Worm (Caenorhabditis elegans): ENCODE data around the gene duo-1.

Gene duo-1

ce11 chrV:11532535-11532853 lies 21.9 kb upstream of the duo-1 start:
- TF ChIP-seq snpc-4 (tag; optimal IDR thresholded peaks at IDR 0.05): no peak
- no peak for TF ChIP-seq elt-2 (tag; optimal IDR thresholded peaks at IDR 0.05)
- no peak for TF ChIP-seq eor-1 (tag; optimal IDR thresholded peaks at IDR 0.05)
- TF ChIP-seq unc-39 (tag; optimal IDR thresholded peaks at IDR 0.05): no peak
- no peak for TF ChIP-seq nhr-43 (tag; optimal IDR thresholded peaks at IDR 0.05; ENCODE audit: poor library complexity, severe bottlenecking)
- no peak for TF ChIP-seq fkh-10 (GFP tag; optimal IDR thresholded peaks at IDR 0.05)

- no peak for TF ChIP-seq R02D3.7 (tag; optimal IDR thresholded peaks at IDR 0.05)
- no peak for TF ChIP-seq zag-1 (tag; optimal IDR thresholded peaks at IDR 0.05)
- TF ChIP-seq nhr-25 (tag; optimal IDR thresholded peaks at IDR 0.05): peak; percentile 95
- TF ChIP-seq lsy-12 (tag; optimal IDR thresholded peaks at IDR 0.05): no peak
- TF ChIP-seq nhr-11 (tag; optimal IDR thresholded peaks at IDR 0.05): no peak
- TF ChIP-seq ceh-9 (tag; optimal IDR thresholded peaks at IDR 0.05): no peak
- no peak for TF ChIP-seq unc-39 (tag; optimal IDR thresholded peaks at IDR 0.05)
- no peak for TF ChIP-seq ceh-28 (tag; optimal IDR thresholded peaks at IDR 0.05)
- no peak for TF ChIP-seq nhr-12 (tag; optimal IDR thresholded peaks at IDR 0.05)
- no peak for TF ChIP-seq pha-4 (tag; optimal IDR thresholded peaks at IDR 0.05)
- no peak for TF ChIP-seq mdl-1 (tag; optimal IDR thresholded peaks at IDR 0.05)
- no peak for TF ChIP-seq aly-2 (tag; optimal IDR thresholded peaks at IDR 0.05)
- TF ChIP-seq elt-2 (tag; optimal IDR thresholded peaks at IDR 0.05): no peak
- TF ChIP-seq hmg-11 (tag; optimal IDR thresholded peaks at IDR 0.05): no peak
- no peak for TF ChIP-seq eor-1 (tag; optimal IDR thresholded peaks at IDR 0.05)
- no peak for TF ChIP-seq daf-12 (tag; optimal IDR thresholded peaks at IDR 0.05)
- no peak for TF ChIP-seq unc-62 (GFP tag; optimal IDR thresholded peaks at IDR 0.05)
- TF ChIP-seq skn-1 (tag; optimal IDR thresholded peaks at IDR 0.05): no peak
- peak; percentile 81 for TF ChIP-seq nhr-23 (tag; optimal IDR thresholded peaks at IDR 0.05)
- no peak for TF ChIP-seq jun-1 (tag; optimal IDR thresholded peaks at IDR 0.05)
- no peak for TF ChIP-seq snpc-4 (tag; optimal IDR thresholded peaks at IDR 0.05)
- no peak for TF ChIP-seq elt-3 (tag; optimal IDR thresholded peaks at IDR 0.05)
- no peak for TF ChIP-seq ama-1 (optimal IDR thresholded peaks at IDR 0.05)
- no peak for TF ChIP-seq fos-1 (tag; optimal IDR thresholded peaks at IDR 0.05)
- TF ChIP-seq tbx-2 (tag; optimal IDR thresholded peaks at IDR 0.05): peak; percentile 7
- peak; percentile 5 for TF ChIP-seq egl-27 (tag; optimal IDR thresholded peaks at IDR 0.05)
- no peak for TF ChIP-seq pqm-1 (tag; optimal IDR thresholded peaks at IDR 0.05)
- TF ChIP-seq ceh-16 (tag; optimal IDR thresholded peaks at IDR 0.05): no peak
- TF ChIP-seq elt-1 (tag; optimal IDR thresholded peaks at IDR 0.05): peak; percentile 53
- TF ChIP-seq nhr-43 (tag; optimal IDR thresholded peaks at IDR 0.05; ENCODE audit: poor library complexity, severe bottlenecking): peak; percentile 60
- TF ChIP-seq nhr-237 (tag; optimal IDR thresholded peaks at IDR 0.05): no peak
Observed at ce11 chrV:11532964-11533363, 21.5 kb upstream of the duo-1 start.

- TF ChIP-seq sea-2 (GFP tag; optimal IDR thresholded peaks at IDR 0.05) (no peak), tbx-2 (tag; optimal IDR thresholded peaks at IDR 0.05) (no peak), ztf-4 (tag; optimal IDR thresholded peaks at IDR 0.05) (no peak), ceh-16 (tag; optimal IDR thresholded peaks at IDR 0.05) (no peak), elt-1 (tag; optimal IDR thresholded peaks at IDR 0.05) (peak; percentile 41)
Observed at ce11 chrV:11533365-11533949, 21.0 kb upstream of the duo-1 start.

ce11 chrV:11534495-11535189 lies 19.8 kb upstream of the duo-1 start:
- TF ChIP-seq nhr-76 (tag; optimal IDR thresholded peaks at IDR 0.05): no peak
- TF ChIP-seq mml-1 (tag; optimal IDR thresholded peaks at IDR 0.05): no peak
- no peak for TF ChIP-seq hmg-11 (tag; optimal IDR thresholded peaks at IDR 0.05)
- TF ChIP-seq snpc-4 (tag; optimal IDR thresholded peaks at IDR 0.05): no peak
- TF ChIP-seq lin-15B (tag; optimal IDR thresholded peaks at IDR 0.05): no peak
- TF ChIP-seq ceh-16 (tag; optimal IDR thresholded peaks at IDR 0.05): no peak
- peak; percentile 65 for TF ChIP-seq nhr-43 (tag; optimal IDR thresholded peaks at IDR 0.05; ENCODE audit: poor library complexity, severe bottlenecking)
- no peak for TF ChIP-seq fos-1 (tag; optimal IDR thresholded peaks at IDR 0.05)
- TF ChIP-seq ceh-28 (tag; optimal IDR thresholded peaks at IDR 0.05): no peak
- TF ChIP-seq pqm-1 (tag; optimal IDR thresholded peaks at IDR 0.05): peak; percentile 96
- TF ChIP-seq ceh-9 (tag; optimal IDR thresholded peaks at IDR 0.05): no peak
- TF ChIP-seq ama-1 (optimal IDR thresholded peaks at IDR 0.05): no peak
- no peak for TF ChIP-seq nhr-12 (tag; optimal IDR thresholded peaks at IDR 0.05)
- TF ChIP-seq fkh-2 (tag; optimal IDR thresholded peaks at IDR 0.05): no peak
- no peak for TF ChIP-seq lin-39 (tag; optimal IDR thresholded peaks at IDR 0.05)
- TF ChIP-seq unc-39 (tag; optimal IDR thresholded peaks at IDR 0.05): no peak
- TF ChIP-seq elt-1 (tag; optimal IDR thresholded peaks at IDR 0.05): no peak
- TF ChIP-seq fkh-10 (GFP tag; optimal IDR thresholded peaks at IDR 0.05): no peak
- TF ChIP-seq skn-1 (tag; optimal IDR thresholded peaks at IDR 0.05): no peak
- TF ChIP-seq ztf-11 (tag; optimal IDR thresholded peaks at IDR 0.05): no peak
- TF ChIP-seq nhr-28 (tag; optimal IDR thresholded peaks at IDR 0.05): no peak
- peak in 1 of 3 experiments; percentile 30 for TF ChIP-seq elt-3 (tag; optimal IDR thresholded peaks at IDR 0.05)
- no peak for TF ChIP-seq nhr-77 (tag; optimal IDR thresholded peaks at IDR 0.05)
- TF ChIP-seq nhr-11 (tag; optimal IDR thresholded peaks at IDR 0.05): no peak
- no peak for TF ChIP-seq sea-2 (GFP tag; optimal IDR thresholded peaks at IDR 0.05)
- no peak for TF ChIP-seq nhr-237 (tag; optimal IDR thresholded peaks at IDR 0.05)
- TF ChIP-seq nhr-23 (tag; optimal IDR thresholded peaks at IDR 0.05): peak; percentile 24
- no peak for TF ChIP-seq lsy-12 (tag; optimal IDR thresholded peaks at IDR 0.05)
- TF ChIP-seq nhr-25 (tag; optimal IDR thresholded peaks at IDR 0.05): peak; percentile 34
- no peak for TF ChIP-seq unc-62 (GFP tag; optimal IDR thresholded peaks at IDR 0.05)
- TF ChIP-seq egl-27 (tag; optimal IDR thresholded peaks at IDR 0.05): no peak
- TF ChIP-seq tbx-2 (tag; optimal IDR thresholded peaks at IDR 0.05): no peak
- no peak for TF ChIP-seq ceh-82 (tag; optimal IDR thresholded peaks at IDR 0.05)
- TF ChIP-seq R02D3.7 (tag; optimal IDR thresholded peaks at IDR 0.05): no peak
